Worm (Caenorhabditis elegans) whole organism, late embryonic: Measurements from ENCODE around the gene col-148.

Experiments used
- ahr-1 ChIP-seq: sonication (generic microtip); optimal IDR thresholded peaks from 2 replicates; lab custom pipeline; 2016; ENCODE audit warnings: missing genetic modification characterization, missing compliant biosample characterization
- ama-1 ChIP-seq: fragments of 150-350 bp; optimal IDR thresholded peaks from 2 replicates; lab custom pipeline; 2014
- dve-1 ChIP-seq: sonication (generic microtip); optimal IDR thresholded peaks from 2 replicates; lab custom pipeline; 2017; ENCODE audit warnings: antibody characterized with exemption, mild to moderate bottlenecking, missing genetic modification characterization, missing compliant biosample characterization
- fkh-10 ChIP-seq: fragments of 150-350 bp; optimal IDR thresholded peaks from 2 replicates; lab custom pipeline; 2014; ENCODE audit warnings: missing biosample characterization, missing genetic modification reagents, missing genetic modification characterization
- hlh-15 ChIP-seq: sonication (generic microtip); optimal IDR thresholded peaks from 2 replicates; lab custom pipeline; 2016; ENCODE audit warnings: missing genetic modification characterization, missing compliant biosample characterization
- pqm-1 ChIP-seq: sonication (generic microtip); optimal IDR thresholded peaks from 2 replicates; lab custom pipeline; 2016; ENCODE audit warnings: missing genetic modification characterization, missing compliant biosample characterization
- unc-55 ChIP-seq: sonication (generic microtip); optimal IDR thresholded peaks from 2 replicates; lab custom pipeline; 2017; ENCODE audit warnings: missing biosample characterization, missing genetic modification reagents, missing genetic modification characterization

DNA sequence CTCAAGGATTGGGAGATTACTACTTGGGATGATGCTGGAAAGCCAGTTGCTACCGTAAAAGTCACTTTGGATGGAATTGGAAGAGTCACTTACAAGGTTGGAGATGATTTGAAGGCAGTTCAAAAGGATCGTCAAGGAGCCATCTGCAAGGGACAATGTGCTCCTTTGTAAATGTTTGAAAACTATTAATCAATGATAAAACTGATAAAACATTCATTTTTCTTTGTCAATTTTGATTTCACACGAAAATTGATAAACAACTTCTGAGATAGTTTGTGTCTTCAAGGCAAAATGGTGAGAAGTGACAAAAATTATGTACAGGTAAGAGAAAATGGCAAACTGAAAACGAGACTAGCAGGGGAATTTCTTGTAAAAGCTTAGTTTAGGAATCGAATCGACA, 39.2 kb upstream of the col-148 start:
- TF ChIP-seq pqm-1 (tag; lab: Kevin White, UChicago): no peak
- no peak for TF ChIP-seq dve-1 (tag; lab: Kevin White, UChicago)
- TF ChIP-seq unc-55 (GFP tag; lab: Kevin White, UChicago): no peak
- no peak for TF ChIP-seq fkh-10
- no peak for TF ChIP-seq hlh-15 (tag; lab: Kevin White, UChicago)
- no peak for TF ChIP-seq ama-1 (lab: Kevin White, UChicago)
- no peak for TF ChIP-seq ahr-1 (tag; lab: Kevin White, UChicago)
